Worm (Caenorhabditis elegans) whole organism, L4 larva: ENCODE measurements around the gene srx-85.

ENCODE experiments used
- ZK546.5 ChIP-seq, 2 experiments: sonication (generic microtip); optimal IDR thresholded peaks; 2 replicates each; lab custom pipeline; 2017; ENCODE audit warnings: missing biosample characterization in 2 of 2, missing genetic modification characterization in 2 of 2
- aha-1 ChIP-seq: fragments of 150-350 bp; peaks from one replicate; lab custom pipeline; 2014; ENCODE audit warnings: missing biosample characterization, missing genetic modification characterization
- ceh-82 ChIP-seq: sonication (generic microtip); optimal IDR thresholded peaks from 2 replicates; lab custom pipeline; 2017; ENCODE audit warnings: missing biosample characterization, missing genetic modification characterization
- daf-19 ChIP-seq: fragments of 200-800 bp; sonication (Bioruptor generic); conservative IDR thresholded peaks from 2 replicates; pipeline ENCODE4 v1.3.6; 2022; ENCODE audit warnings: missing genetic modification characterization, missing compliant biosample characterization
- dpl-1 ChIP-seq: fragments of 150-350 bp; optimal IDR thresholded peaks from 2 replicates; lab custom pipeline; 2014; ENCODE audit warnings: missing biosample characterization, missing genetic modification reagents, missing genetic modification characterization
- mdl-1 ChIP-seq, 2 experiments: fragments of 150-350 bp in 1 of 2; sonication (generic microtip) in 1 of 2; optimal IDR thresholded peaks; 2 replicates each; lab custom pipeline; 2014 to 2017; ENCODE audit warnings: missing biosample characterization in 2 of 2, missing genetic modification characterization in 2 of 2
- nhr-11 ChIP-seq: fragments of 150-350 bp; optimal IDR thresholded peaks from 2 replicates; lab custom pipeline; 2014; ENCODE audit warnings: missing biosample characterization, missing genetic modification characterization
- nhr-25 ChIP-seq: sonication (generic microtip); optimal IDR thresholded peaks from 2 replicates; lab custom pipeline; 2017; ENCODE audit warnings: missing genetic modification characterization, mild to moderate bottlenecking, missing compliant biosample characterization, antibody characterized with exemption, moderate library complexity, borderline replicate concordance; ENCODE audit not compliant: insufficient read depth
- nhr-77 ChIP-seq: fragments of 150-350 bp; optimal IDR thresholded peaks from 2 replicates; lab custom pipeline; 2014; ENCODE audit warnings: missing biosample characterization, missing genetic modification characterization
- saeg-2 ChIP-seq: fragments of 200-800 bp; sonication (Bioruptor generic); IDR thresholded peaks from 2 replicates; pipeline ENCODE4 v1.3.6; 2022; ENCODE audit warnings: missing genetic modification reagents, missing genetic modification characterization, missing compliant biosample characterization
- zag-1 ChIP-seq: fragments of 150-350 bp; optimal IDR thresholded peaks from 2 replicates; lab custom pipeline; 2014; ENCODE audit warnings: missing biosample characterization, missing genetic modification characterization

- TF ChIP-seq saeg-2 (GFP tag; lab: Robert Waterston, UW) (no peak), mdl-1 (tag; optimal IDR thresholded peaks at IDR 0.05; lab: Kevin White, UChicago) (no peak), nhr-11 (tag; lab: Kevin White, UChicago) (no peak), zag-1 (no peak), nhr-77 (no peak), daf-19 (GFP tag; lab: Robert Waterston, UW) (no peak), dpl-1 (GFP tag; lab: Kevin White, UChicago) (no peak), aha-1 (tag; lab: Kevin White, UChicago) (no peak), ZK546.5 (tag; optimal IDR thresholded peaks at IDR 0.05; lab: Kevin White, UChicago) (no peak), nhr-25 (tag; lab: Kevin White, UChicago) (no peak), ceh-82 (no peak)
These were observed at the start of gene srx-85 for ce11 chrV:11552379-11552778.
